Worm (Caenorhabditis elegans): Measurements from ENCODE around the gene T05D4.5.

T05D4.5 gene

ce11 chrIII:13548982-13549381, 31.7 kb upstream of the T05D4.5 start, which contains the start of gene mmad-1 (continued):
- TF ChIP-seq ZK185.1 (tag; optimal IDR thresholded peaks at IDR 0.05; ENCODE audit: poor library complexity, severe bottlenecking) (peak; percentile 11), ceh-91 (GFP tag; IDR thresholded peaks at IDR 0.05) (no peak), B0261.1 (tag; optimal IDR thresholded peaks at IDR 0.05) (no peak), madf-3 (GFP tag; IDR thresholded peaks at IDR 0.05) (no peak), ama-1 (optimal IDR thresholded peaks at IDR 0.05) (peak; percentile 72), ama-1 (GFP tag; optimal IDR thresholded peaks at IDR 0.05) (no peak), ceh-79 (tag; optimal IDR thresholded peaks at IDR 0.05) (no peak), madf-6 (GFP tag; IDR thresholded peaks at IDR 0.05) (no peak), K11D2.4 (GFP tag; IDR thresholded peaks at IDR 0.05) (peak; percentile 43; the same call in 1 of the 2 replicates), akir-1 (GFP tag; optimal IDR thresholded peaks at IDR 0.05) (no peak), hlh-12 (tag; optimal IDR thresholded peaks at IDR 0.05) (no peak), atf-7 (tag; optimal IDR thresholded peaks at IDR 0.05) (no peak), Y95B8A.8 (GFP tag; IDR thresholded peaks at IDR 0.05) (no peak), D2030.7 (GFP tag; IDR thresholded peaks at IDR 0.05) (no peak), mcd-1 (GFP tag; IDR thresholded peaks at IDR 0.05) (peak; percentile 34; the same call in 1 of the 2 replicates), mxl-1 (tag; optimal IDR thresholded peaks at IDR 0.05) (no peak), nfya-2 (GFP tag; IDR thresholded peaks at IDR 0.05) (no peak), ztf-3 (GFP tag; optimal IDR thresholded peaks at IDR 0.05) (no peak), xnd-1 (tag; optimal IDR thresholded peaks at IDR 0.05) (no peak), madf-8 (GFP tag; conservative IDR thresholded peaks at IDR 0.05) (no peak), athp-1 (tag; optimal IDR thresholded peaks at IDR 0.05) (no peak), cebp-1 (GFP tag; IDR thresholded peaks at IDR 0.05) (no peak), cebp-1 (tag; optimal IDR thresholded peaks at IDR 0.05) (peak; percentile 70), F57C9.4 (tag; optimal IDR thresholded peaks at IDR 0.05) (no peak), B0035.1 (tag; optimal IDR thresholded peaks at IDR 0.05) (no peak), ceh-40 (GFP tag; IDR thresholded peaks at IDR 0.05) (no peak), tlf-1 (GFP tag; optimal IDR thresholded peaks at IDR 0.05) (no peak), ztf-26 (tag; optimal IDR thresholded peaks at IDR 0.05) (no peak), hsf-1 (GFP tag; IDR thresholded peaks at IDR 0.05) (no peak), unc-62 (GFP tag; optimal IDR thresholded peaks at IDR 0.05) (peak; percentile 86), ztf-18 (tag; optimal IDR thresholded peaks at IDR 0.05) (no peak), dpl-1 (GFP tag; optimal IDR thresholded peaks at IDR 0.05) (no peak), aptf-3 (GFP tag; IDR thresholded peaks at IDR 0.05) (no peak), sea-2 (GFP tag; IDR thresholded peaks at IDR 0.05) (no peak), egrh-3 (GFP tag; IDR thresholded peaks at IDR 0.05) (no peak), ceh-27 (GFP tag; optimal IDR thresholded peaks at IDR 0.05) (no peak), zim-3 (tag; optimal IDR thresholded peaks at IDR 0.05) (no peak), F10E7.11 (tag; optimal IDR thresholded peaks at IDR 0.05) (no peak), nfyb-1 (GFP tag; IDR thresholded peaks at IDR 0.05) (no peak), C17E4.6 (GFP tag; IDR thresholded peaks at IDR 0.05) (no peak), lsl-1 (GFP tag; optimal IDR thresholded peaks at IDR 0.05) (no peak), ztf-6 (GFP tag; IDR thresholded peaks at IDR 0.05) (no peak), unc-130 (GFP tag; optimal IDR thresholded peaks at IDR 0.05) (no peak), mes-4 (tag; optimal IDR thresholded peaks at IDR 0.05) (no peak), C06A6.2 (GFP tag; conservative IDR thresholded peaks at IDR 0.05) (no peak), die-1 (tag; optimal IDR thresholded peaks at IDR 0.05) (no peak), pbrm-1 (GFP tag; IDR thresholded peaks at IDR 0.05) (peak; percentile 46; the same call in 1 of the 2 replicates), aptf-2 (GFP tag; conservative IDR thresholded peaks at IDR 0.05) (no peak), F33H1.4 (GFP tag; IDR thresholded peaks at IDR 0.05) (no peak), F57A8.1 (GFP tag; optimal IDR thresholded peaks at IDR 0.05) (no peak), let-607 (tag; optimal IDR thresholded peaks at IDR 0.05) (peak in 1 of 2 experiments; percentile 35)
